Worm (Caenorhabditis elegans) whole organism, mixed stage, embryonic: ENCODE results near the gene col-126.

Experiments
- M03D4.4 ChIP-seq: sonication (generic microtip); optimal IDR thresholded peaks from 2 replicates; lab custom pipeline; 2017; ENCODE audit warnings: mild to moderate bottlenecking, missing genetic modification characterization, missing compliant biosample characterization
- bed-3 ChIP-seq: fragments of 200-800 bp; sonication (Bioruptor generic); optimal IDR thresholded peaks from 3 replicates; lab custom pipeline; 2018; ENCODE audit warnings: mild to moderate bottlenecking, missing genetic modification characterization, moderate library complexity, missing compliant biosample characterization
- blmp-1 ChIP-seq: fragments of 150-350 bp; optimal IDR thresholded peaks from 2 replicates; lab custom pipeline; 2014; ENCODE audit warnings: missing biosample characterization, missing genetic modification characterization
- ceh-43 ChIP-seq: fragments of 200-800 bp; sonication (Bioruptor generic); optimal IDR thresholded peaks from 2 replicates; lab custom pipeline; 2018; ENCODE audit warnings: mild to moderate bottlenecking, missing genetic modification characterization, moderate library complexity, missing compliant biosample characterization
- ceh-83 ChIP-seq: fragments of 200-800 bp; sonication (Bioruptor generic); optimal IDR thresholded peaks from 2 replicates; lab custom pipeline; 2018; ENCODE audit warnings: mild to moderate bottlenecking, missing genetic modification characterization, missing compliant biosample characterization
- ces-1 ChIP-seq: fragments of 150-350 bp; optimal IDR thresholded peaks from 2 replicates; lab custom pipeline; 2014; ENCODE audit warnings: missing biosample characterization, missing genetic modification reagents, missing genetic modification characterization
- cnd-1 ChIP-seq: fragments of 200-800 bp; sonication (Bioruptor generic); optimal IDR thresholded peaks from 2 replicates; lab custom pipeline; 2018; ENCODE audit warnings: mild to moderate bottlenecking, missing genetic modification characterization, missing compliant biosample characterization
- drap-1 ChIP-seq: fragments of 200-800 bp; sonication (Bioruptor generic); optimal IDR thresholded peaks from 3 replicates; lab custom pipeline; 2018; ENCODE audit warnings: mild to moderate bottlenecking, missing genetic modification characterization, missing compliant biosample characterization
- elt-1 ChIP-seq: sonication (generic microtip); optimal IDR thresholded peaks from 2 replicates; lab custom pipeline; 2017; ENCODE audit warnings: missing genetic modification characterization, mild to moderate bottlenecking, missing compliant biosample characterization, antibody characterized with exemption, moderate library complexity, borderline replicate concordance; ENCODE audit not compliant: insufficient read depth
- elt-3 ChIP-seq: fragments of 150-350 bp; optimal IDR thresholded peaks from 2 replicates; lab custom pipeline; 2014; ENCODE audit warnings: missing biosample characterization, missing genetic modification characterization
- flh-1 ChIP-seq: fragments of 200-800 bp; sonication (Bioruptor generic); optimal IDR thresholded peaks from 2 replicates; lab custom pipeline; 2018; ENCODE audit warnings: mild to moderate bottlenecking, missing genetic modification characterization, moderate library complexity, missing compliant biosample characterization
- ham-2 ChIP-seq: fragments of 200-800 bp; sonication (Bioruptor generic); optimal IDR thresholded peaks from 2 replicates; lab custom pipeline; 2018; ENCODE audit warnings: mild to moderate bottlenecking, missing genetic modification characterization, missing compliant biosample characterization
- hlh-1 ChIP-seq: fragments of 150-350 bp; optimal IDR thresholded peaks from 2 replicates; lab custom pipeline; 2014; ENCODE audit warnings: missing biosample characterization, missing genetic modification reagents, missing genetic modification characterization
- lin-13 ChIP-seq: fragments of 150-350 bp; optimal IDR thresholded peaks from 2 replicates; lab custom pipeline; 2014; ENCODE audit warnings: missing biosample characterization, missing genetic modification characterization
- lin-32 ChIP-seq: fragments of 200-800 bp; sonication (Bioruptor generic); optimal IDR thresholded peaks from 2 replicates; lab custom pipeline; 2018; ENCODE audit warnings: mild to moderate bottlenecking, missing genetic modification characterization, missing compliant biosample characterization
- lsy-2 ChIP-seq: fragments of 150-350 bp; optimal IDR thresholded peaks from 2 replicates; lab custom pipeline; 2014; ENCODE audit warnings: missing biosample characterization, missing genetic modification characterization
- mab-5 ChIP-seq: fragments of 150-350 bp; optimal IDR thresholded peaks from 2 replicates; lab custom pipeline; 2014; ENCODE audit warnings: missing biosample characterization, missing genetic modification characterization
- mep-1 ChIP-seq: fragments of 150-350 bp; optimal IDR thresholded peaks from 2 replicates; lab custom pipeline; 2017; ENCODE audit warnings: missing biosample characterization, missing genetic modification reagents, missing genetic modification characterization, inconsistent platforms
- mls-2 ChIP-seq: sonication (generic microtip); optimal IDR thresholded peaks from 2 replicates; lab custom pipeline; 2016; ENCODE audit warnings: mild to moderate bottlenecking, missing genetic modification characterization, moderate library complexity, missing compliant biosample characterization
- nhr-12 ChIP-seq: fragments of 150-350 bp; optimal IDR thresholded peaks from 2 replicates; lab custom pipeline; 2014; ENCODE audit warnings: missing biosample characterization, missing genetic modification characterization
- nhr-2 ChIP-seq: fragments of 150-350 bp; optimal IDR thresholded peaks from 2 replicates; lab custom pipeline; 2014; ENCODE audit warnings: missing biosample characterization, missing genetic modification characterization
- nhr-237 ChIP-seq: fragments of 150-350 bp; optimal IDR thresholded peaks from 2 replicates; lab custom pipeline; 2014; ENCODE audit warnings: missing biosample characterization, missing genetic modification characterization
- nhr-28 ChIP-seq: fragments of 150-350 bp; optimal IDR thresholded peaks from 2 replicates; lab custom pipeline; 2014; ENCODE audit warnings: missing biosample characterization, missing genetic modification characterization
- nhr-76 ChIP-seq: sonication (generic microtip); optimal IDR thresholded peaks from 2 replicates; lab custom pipeline; 2017; ENCODE audit warnings: missing biosample characterization, missing genetic modification characterization
- pha-4 ChIP-seq: fragments of 150-350 bp; optimal IDR thresholded peaks from 2 replicates; lab custom pipeline; 2018; ENCODE audit warnings: missing biosample characterization, missing genetic modification reagents, missing genetic modification characterization
- sem-2 ChIP-seq: fragments of 200-800 bp; sonication (Bioruptor generic); optimal IDR thresholded peaks from 2 replicates; lab custom pipeline; 2018; ENCODE audit warnings: mild to moderate bottlenecking, missing genetic modification characterization, missing compliant biosample characterization
- snpc-4 ChIP-seq: fragments of 150-350 bp; optimal IDR thresholded peaks from 2 replicates; lab custom pipeline; 2014; ENCODE audit warnings: missing biosample characterization, missing genetic modification characterization
- sptf-1 ChIP-seq: sonication (generic microtip); optimal IDR thresholded peaks from 2 replicates; lab custom pipeline; 2017; ENCODE audit warnings: mild to moderate bottlenecking, missing genetic modification characterization, moderate library complexity, missing compliant biosample characterization
- tbx-8 ChIP-seq: fragments of 200-800 bp; sonication (Bioruptor generic); optimal IDR thresholded peaks from 2 replicates; lab custom pipeline; 2018; ENCODE audit warnings: mild to moderate bottlenecking, missing genetic modification characterization, moderate library complexity, missing compliant biosample characterization
- unc-120 ChIP-seq: sonication (generic microtip); optimal IDR thresholded peaks from 2 replicates; lab custom pipeline; 2017; ENCODE audit warnings: missing genetic modification characterization, missing compliant biosample characterization; ENCODE audit not compliant: poor library complexity, severe bottlenecking
- unc-39 ChIP-seq: fragments of 150-350 bp; optimal IDR thresholded peaks from 2 replicates; lab custom pipeline; 2014; ENCODE audit warnings: missing biosample characterization, missing genetic modification characterization
- unc-62 ChIP-seq: fragments of 150-350 bp; optimal IDR thresholded peaks from 2 replicates; lab custom pipeline; 2014; ENCODE audit warnings: missing biosample characterization, missing genetic modification reagents, missing genetic modification characterization
- zip-8 ChIP-seq: fragments of 150-350 bp; optimal IDR thresholded peaks from 2 replicates; lab custom pipeline; 2014; ENCODE audit warnings: missing biosample characterization, missing genetic modification characterization
- ztf-11 ChIP-seq: fragments of 150-350 bp; optimal IDR thresholded peaks from 2 replicates; lab custom pipeline; 2014; ENCODE audit warnings: missing biosample characterization, missing genetic modification characterization

Gene col-126

DNA sequence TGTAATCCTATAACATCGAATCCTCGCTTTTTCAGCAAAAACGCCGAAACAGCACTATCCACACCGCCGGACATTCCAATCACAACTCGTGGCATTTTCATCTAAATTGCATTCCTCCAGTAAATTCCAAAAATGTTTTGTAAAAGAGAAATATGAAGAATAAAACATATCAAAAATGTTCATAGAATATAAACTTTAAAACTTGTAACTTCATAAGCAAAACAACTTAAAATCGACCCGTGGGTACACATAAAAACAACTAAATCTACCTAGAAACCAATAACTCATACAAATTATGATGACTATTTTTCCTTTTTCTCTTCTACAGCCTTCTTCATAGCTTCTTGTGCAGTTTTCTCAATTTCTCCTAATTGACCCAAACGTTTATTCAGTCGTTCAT, 33.6 kb downstream of the col-126 start, which contains the start of gene mttu-1:
TSS of gene mttu-1 (minus strand) at position 101 of the 400 bp plus-strand sequence.
- TF ChIP-seq hlh-1 (tag; lab: Kevin White, UChicago) = no peak
- no peak for TF ChIP-seq unc-39 (tag; lab: Kevin White, UChicago)
- no peak for TF ChIP-seq zip-8 (tag; lab: Kevin White, UChicago)
- no peak for TF ChIP-seq drap-1
- no peak for TF ChIP-seq blmp-1 (tag; lab: Kevin White, UChicago)
- no peak for TF ChIP-seq unc-62 (GFP tag; lab: Kevin White, UChicago)
- TF ChIP-seq ceh-83 (GFP tag; lab: Kevin White, UChicago) = no peak
- no peak for TF ChIP-seq flh-1
- TF ChIP-seq nhr-2 (tag; lab: Kevin White, UChicago) = no peak
- no peak for TF ChIP-seq mep-1
- TF ChIP-seq sptf-1 (tag; lab: Kevin White, UChicago) = no peak
- TF ChIP-seq ztf-11 (tag; lab: Kevin White, UChicago) = no peak
- TF ChIP-seq unc-120 (tag; lab: Kevin White, UChicago) = no peak
- TF ChIP-seq sem-2 (GFP tag; lab: Kevin White, UChicago) = no peak
- TF ChIP-seq mab-5 = no peak
- TF ChIP-seq nhr-237 = no peak

DNA sequence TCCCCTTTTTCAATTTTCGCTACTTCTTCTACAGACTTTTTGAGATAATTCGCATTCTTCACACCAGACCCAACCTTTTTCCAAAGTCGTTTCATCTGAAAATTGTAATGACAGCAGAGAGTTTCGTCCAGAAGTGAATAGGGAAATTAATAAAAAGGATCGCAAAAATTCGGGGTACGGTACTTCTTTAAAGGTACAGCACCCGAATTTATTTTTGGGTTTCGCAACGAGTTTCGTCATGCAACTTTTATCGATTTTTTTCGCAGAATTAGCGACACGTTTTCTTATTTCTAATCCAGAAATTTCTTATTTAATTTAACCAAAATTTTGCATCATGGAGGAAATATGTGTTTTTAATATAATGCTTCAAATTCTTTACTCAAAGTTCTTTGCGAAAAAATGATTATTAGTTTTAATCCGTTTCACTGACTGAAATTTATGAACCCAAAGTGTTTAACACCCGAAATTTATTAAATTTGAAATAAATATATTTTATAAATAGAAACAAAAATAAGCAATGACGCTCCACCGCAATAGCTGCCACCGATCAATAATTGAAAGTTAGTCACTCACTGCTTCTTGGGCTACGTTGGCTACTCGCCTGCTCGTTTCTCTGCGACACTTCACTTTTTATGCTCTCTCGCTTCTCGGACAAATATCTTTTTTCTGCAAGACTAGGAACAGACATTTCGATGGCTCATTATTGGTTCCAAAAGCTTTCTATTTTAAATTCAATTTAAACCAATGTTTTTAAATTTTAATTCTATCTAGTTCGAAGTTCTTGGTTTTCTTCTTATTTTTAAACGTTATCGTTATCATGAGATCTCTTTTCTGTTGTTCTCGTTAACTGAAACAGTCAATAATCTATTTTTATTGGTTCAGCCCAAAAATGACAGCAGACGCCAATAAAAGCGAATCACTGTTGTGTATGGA, 35.2 kb downstream of the col-126 start, which contains the start of the genes B0035.15 and dnj-1:
TSS of gene B0035.15 (minus strand) at position 99 of the 933 bp plus-strand sequence.
TSS of gene dnj-1 (plus strand) at position 883 of the 933 bp plus-strand sequence.
- TF ChIP-seq M03D4.4 (no peak), nhr-28 (no peak), lsy-2 (tag; lab: Kevin White, UChicago) (peak; percentile 11), elt-3 (tag; lab: Kevin White, UChicago) (no peak), ces-1 (peak; percentile 85), sem-2 (GFP tag; lab: Kevin White, UChicago) (no peak), zip-8 (tag; lab: Kevin White, UChicago) (no peak), mep-1 (no peak), cnd-1 (tag; lab: Kevin White, UChicago) (no peak), ceh-43 (no peak), nhr-12 (tag; lab: Kevin White, UChicago) (no peak), lin-13 (tag; lab: Kevin White, UChicago) (no peak), ceh-83 (GFP tag; lab: Kevin White, UChicago) (no peak), blmp-1 (tag; lab: Kevin White, UChicago) (peak; percentile 6), mls-2 (tag; lab: Kevin White, UChicago) (no peak), flh-1 (no peak), sptf-1 (tag; lab: Kevin White, UChicago) (no peak), ham-2 (peak; percentile 67), tbx-8 (GFP tag; lab: Kevin White, UChicago) (no peak), pha-4 (tag; lab: Kevin White, UChicago) (no peak), snpc-4 (tag; lab: Kevin White, UChicago) (no peak)

DNA sequence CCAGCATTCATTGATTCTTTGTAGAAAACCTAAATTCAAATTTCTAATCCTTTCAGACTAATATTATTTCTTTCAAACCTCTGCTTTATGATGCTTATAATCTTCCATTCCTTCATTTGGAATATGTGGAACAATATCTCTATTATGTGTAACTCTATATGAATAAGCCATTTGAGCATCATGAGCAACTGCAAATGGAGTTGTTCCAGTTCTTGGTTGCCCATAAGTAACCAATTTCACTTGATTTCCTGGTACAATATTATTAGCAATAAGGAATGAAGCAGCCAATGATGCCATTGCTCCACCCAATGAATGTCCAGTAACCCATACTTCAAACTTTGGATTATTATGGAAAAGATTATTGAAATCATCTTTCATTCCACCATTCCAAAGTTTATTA, 41.8 kb downstream of the col-126 start:
- TF ChIP-seq drap-1 (no peak), zip-8 (tag; lab: Kevin White, UChicago) (no peak), tbx-8 (GFP tag; lab: Kevin White, UChicago) (no peak), flh-1 (no peak), ceh-83 (GFP tag; lab: Kevin White, UChicago) (no peak), sem-2 (GFP tag; lab: Kevin White, UChicago) (no peak), nhr-12 (tag; lab: Kevin White, UChicago) (no peak), lin-32 (GFP tag; lab: Kevin White, UChicago) (no peak), nhr-237 (no peak), elt-3 (tag; lab: Kevin White, UChicago) (no peak), nhr-28 (no peak), bed-3 (no peak)

DNA sequence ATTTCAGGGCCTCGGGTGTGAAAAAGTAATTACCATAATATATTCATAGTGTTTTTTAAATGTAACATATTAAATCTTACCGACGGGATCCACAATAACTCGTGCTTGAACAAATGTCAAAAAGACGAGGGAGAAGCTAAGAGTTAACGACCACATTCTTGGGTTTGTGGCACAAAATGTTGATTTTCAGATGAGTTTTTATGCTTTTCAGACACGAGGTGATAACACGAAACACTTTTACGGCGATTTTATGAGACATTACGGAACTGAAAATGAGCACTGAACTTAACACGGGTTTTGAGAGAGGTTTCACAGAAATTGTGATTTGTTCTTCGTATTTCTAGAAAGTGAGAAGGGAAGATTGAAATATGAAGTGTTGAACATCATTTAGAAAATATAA, 43.3 kb downstream of the col-126 start, which contains the start of gene B0035.13:
TSS of gene B0035.13 (minus strand) at position 173 of the 400 bp plus-strand sequence.
- TF ChIP-seq lsy-2 (tag; lab: Kevin White, UChicago) (no peak), elt-3 (tag; lab: Kevin White, UChicago) (no peak), unc-62 (GFP tag; lab: Kevin White, UChicago) (no peak), ceh-43 (no peak), nhr-12 (tag; lab: Kevin White, UChicago) (no peak), pha-4 (tag; lab: Kevin White, UChicago) (no peak), blmp-1 (tag; lab: Kevin White, UChicago) (no peak), nhr-76 (tag; lab: Kevin White, UChicago) (no peak), unc-120 (tag; lab: Kevin White, UChicago) (no peak), ceh-83 (GFP tag; lab: Kevin White, UChicago) (no peak), zip-8 (tag; lab: Kevin White, UChicago) (no peak), hlh-1 (tag; lab: Kevin White, UChicago) (no peak), ztf-11 (tag; lab: Kevin White, UChicago) (no peak), nhr-28 (no peak), ham-2 (no peak), elt-1 (tag; lab: Kevin White, UChicago) (no peak), mab-5 (no peak), flh-1 (no peak)
